Worm (Caenorhabditis elegans) whole organism, L2 larva: ENCODE data around the gene B0303.14.

Experiments used
- C34F6.9 ChIP-seq: fragments of 150-350 bp; optimal IDR thresholded peaks from 2 replicates; lab custom pipeline; 2014; ENCODE audit warnings: missing biosample characterization, missing genetic modification characterization
- F13H6.1 ChIP-seq: sonication (generic microtip); optimal IDR thresholded peaks from 2 replicates; lab custom pipeline; 2016; ENCODE audit warnings: missing genetic modification characterization, missing compliant biosample characterization
- R02D3.7 ChIP-seq: fragments of 150-350 bp; optimal IDR thresholded peaks from 2 replicates; lab custom pipeline; 2014; ENCODE audit warnings: missing biosample characterization, missing genetic modification characterization
- Y55F3AM.14 ChIP-seq: fragments of 200-800 bp; sonication (Bioruptor generic); optimal IDR thresholded peaks from 2 replicates; lab custom pipeline; 2018; ENCODE audit warnings: mild to moderate bottlenecking, missing genetic modification characterization, missing compliant biosample characterization
- ZK546.5 ChIP-seq: sonication (generic microtip); optimal IDR thresholded peaks from 2 replicates; lab custom pipeline; 2017; ENCODE audit warnings: missing biosample characterization, missing genetic modification characterization
- alr-1 ChIP-seq: fragments of 150-350 bp; optimal IDR thresholded peaks from 2 replicates; lab custom pipeline; 2014; ENCODE audit warnings: missing biosample characterization, missing genetic modification characterization
- aly-2 ChIP-seq: fragments of 150-350 bp; optimal IDR thresholded peaks from 2 replicates; lab custom pipeline; 2014; ENCODE audit warnings: missing biosample characterization, missing genetic modification characterization
- ama-1 ChIP-seq: fragments of 150-350 bp; optimal IDR thresholded peaks from 2 replicates; lab custom pipeline; 2018; ENCODE audit warnings: inconsistent platforms
- blmp-1 ChIP-seq: sonication (generic microtip); optimal IDR thresholded peaks from 2 replicates; lab custom pipeline; 2017; ENCODE audit warnings: missing genetic modification characterization, mild to moderate bottlenecking, missing compliant biosample characterization, antibody characterized with exemption, moderate library complexity; ENCODE audit not compliant: insufficient read depth
- ceh-16 ChIP-seq: fragments of 150-350 bp; optimal IDR thresholded peaks from 2 replicates; lab custom pipeline; 2014; ENCODE audit warnings: missing biosample characterization, missing genetic modification characterization
- ceh-82 ChIP-seq: fragments of 150-350 bp; optimal IDR thresholded peaks from 2 replicates; lab custom pipeline; 2014; ENCODE audit warnings: missing biosample characterization, missing genetic modification characterization
- crh-2 ChIP-seq: sonication (generic microtip); optimal IDR thresholded peaks from 2 replicates; lab custom pipeline; 2017; ENCODE audit warnings: missing biosample characterization, missing genetic modification characterization
- dmd-4 ChIP-seq: sonication (generic microtip); optimal IDR thresholded peaks from 2 replicates; lab custom pipeline; 2017; ENCODE audit warnings: missing biosample characterization, missing genetic modification characterization
- egl-27 ChIP-seq: sonication (generic microtip); optimal IDR thresholded peaks from 3 replicates; lab custom pipeline; 2017; ENCODE audit warnings: missing biosample characterization, missing genetic modification reagents, missing genetic modification characterization
- elt-1 ChIP-seq: fragments of 150-350 bp; optimal IDR thresholded peaks from 2 replicates; lab custom pipeline; 2014; ENCODE audit warnings: missing biosample characterization, missing genetic modification characterization
- elt-3 ChIP-seq: sonication (generic microtip); optimal IDR thresholded peaks from 2 replicates; lab custom pipeline; 2017; ENCODE audit warnings: missing biosample characterization, missing genetic modification characterization
- fos-1 ChIP-seq: fragments of 150-350 bp; optimal IDR thresholded peaks from 2 replicates; lab custom pipeline; 2014; ENCODE audit warnings: missing biosample characterization, missing genetic modification characterization
- gmeb-1 ChIP-seq: fragments of 150-350 bp; optimal IDR thresholded peaks from 2 replicates; lab custom pipeline; 2014; ENCODE audit warnings: missing biosample characterization, missing genetic modification characterization
- lin-11 ChIP-seq: fragments of 150-350 bp; sonication (generic microtip); optimal IDR thresholded peaks from 2 replicates; lab custom pipeline; 2014; ENCODE audit warnings: missing biosample characterization, missing genetic modification characterization, inconsistent platforms, mixed read lengths
- lin-13 ChIP-seq: fragments of 150-350 bp; optimal IDR thresholded peaks from 2 replicates; lab custom pipeline; 2014; ENCODE audit warnings: missing biosample characterization, missing genetic modification reagents, missing genetic modification characterization
- lin-39 ChIP-seq: fragments of 150-350 bp; optimal IDR thresholded peaks from 2 replicates; lab custom pipeline; 2014; ENCODE audit warnings: missing biosample characterization, missing genetic modification reagents, missing genetic modification characterization
- lsy-2 ChIP-seq, 2 experiments: fragments of 150-350 bp in 1 of 2; sonication (generic microtip) in 1 of 2; optimal IDR thresholded peaks; 2 replicates each; lab custom pipeline; 2014 to 2017; ENCODE audit warnings: missing biosample characterization in 2 of 2, missing genetic modification characterization in 2 of 2
- mab-5 ChIP-seq: fragments of 150-350 bp; optimal IDR thresholded peaks from 2 replicates; lab custom pipeline; 2014; ENCODE audit warnings: missing biosample characterization, missing genetic modification characterization
- mbf-1 ChIP-seq: sonication (generic microtip); optimal IDR thresholded peaks from 2 replicates; lab custom pipeline; 2017; ENCODE audit warnings: missing biosample characterization, missing genetic modification characterization
- mdl-1 ChIP-seq, 2 experiments: fragments of 150-350 bp in 1 of 2; sonication (generic microtip) in 1 of 2; optimal IDR thresholded peaks; 2 replicates each; lab custom pipeline; 2017; ENCODE audit warnings: missing biosample characterization in 2 of 2, missing genetic modification characterization in 2 of 2
- nhr-10 ChIP-seq: sonication (generic microtip); optimal IDR thresholded peaks from 2 replicates; lab custom pipeline; 2017; ENCODE audit warnings: missing biosample characterization, missing genetic modification characterization
- nhr-11 ChIP-seq: fragments of 150-350 bp; optimal IDR thresholded peaks from 2 replicates; lab custom pipeline; 2014; ENCODE audit warnings: missing biosample characterization, missing genetic modification characterization
- nhr-12 ChIP-seq: fragments of 150-350 bp; optimal IDR thresholded peaks from 2 replicates; lab custom pipeline; 2014; ENCODE audit warnings: missing biosample characterization, missing genetic modification characterization
- nhr-129 ChIP-seq: fragments of 150-350 bp; optimal IDR thresholded peaks from 2 replicates; lab custom pipeline; 2014; ENCODE audit warnings: missing biosample characterization, missing genetic modification characterization
- nhr-21 ChIP-seq: fragments of 150-350 bp; optimal IDR thresholded peaks from 2 replicates; lab custom pipeline; 2014; ENCODE audit warnings: missing biosample characterization, missing genetic modification characterization
- nhr-23 ChIP-seq: fragments of 150-350 bp; optimal IDR thresholded peaks from 2 replicates; lab custom pipeline; 2014; ENCODE audit warnings: missing biosample characterization, missing genetic modification reagents, missing genetic modification characterization
- nhr-237 ChIP-seq: fragments of 150-350 bp; optimal IDR thresholded peaks from 2 replicates; lab custom pipeline; 2014; ENCODE audit warnings: missing biosample characterization, missing genetic modification characterization
- nhr-25 ChIP-seq: fragments of 150-350 bp; sonication (generic microtip); optimal IDR thresholded peaks from 3 replicates; lab custom pipeline; 2014; ENCODE audit warnings: missing biosample characterization, missing genetic modification characterization
- nhr-6 ChIP-seq: fragments of 150-350 bp; optimal IDR thresholded peaks from 2 replicates; lab custom pipeline; 2014; ENCODE audit warnings: missing biosample characterization, missing genetic modification characterization
- nhr-77 ChIP-seq: fragments of 150-350 bp; optimal IDR thresholded peaks from 2 replicates; lab custom pipeline; 2014; ENCODE audit warnings: missing biosample characterization, missing genetic modification characterization
- peb-1 ChIP-seq: fragments of 150-350 bp; optimal IDR thresholded peaks from 2 replicates; lab custom pipeline; 2014; ENCODE audit warnings: missing biosample characterization, missing genetic modification characterization
- sem-4 ChIP-seq: fragments of 150-350 bp; optimal IDR thresholded peaks from 2 replicates; lab custom pipeline; 2014; ENCODE audit warnings: missing biosample characterization, missing genetic modification reagents, missing genetic modification characterization
- skn-1 ChIP-seq: sonication (generic microtip); optimal IDR thresholded peaks from 2 replicates; lab custom pipeline; 2017; ENCODE audit warnings: missing biosample characterization, missing genetic modification characterization
- sma-3 ChIP-seq: sonication (generic microtip); optimal IDR thresholded peaks from 2 replicates; lab custom pipeline; 2016; ENCODE audit warnings: missing genetic modification reagents, missing genetic modification characterization, missing compliant biosample characterization
- sma-9 ChIP-seq, 2 experiments: fragments of 150-350 bp in 1 of 2; sonication (generic microtip) in 1 of 2; optimal IDR thresholded peaks; 2 replicates each; lab custom pipeline; 2014 to 2016; ENCODE audit warnings: missing genetic modification characterization in 2 of 2, mild to moderate bottlenecking in 1 of 2, missing biosample characterization in 1 of 2, missing compliant biosample characterization in 1 of 2, missing genetic modification reagents in 1 of 2, moderate library complexity in 1 of 2
- snpc-4 ChIP-seq: fragments of 150-350 bp; optimal IDR thresholded peaks from 2 replicates; lab custom pipeline; 2014; ENCODE audit warnings: missing biosample characterization, missing genetic modification characterization
- unc-39 ChIP-seq: fragments of 150-350 bp; optimal IDR thresholded peaks from 2 replicates; lab custom pipeline; 2014; ENCODE audit warnings: missing biosample characterization, missing genetic modification characterization
- unc-55 ChIP-seq: fragments of 150-350 bp; sonication (generic microtip); optimal IDR thresholded peaks from 3 replicates; lab custom pipeline; 2014; ENCODE audit warnings: missing biosample characterization, missing genetic modification reagents, missing genetic modification characterization
- unc-62 ChIP-seq: fragments of 150-350 bp; optimal IDR thresholded peaks from 2 replicates; lab custom pipeline; 2014; ENCODE audit warnings: missing biosample characterization, missing genetic modification reagents, missing genetic modification characterization
- zag-1 ChIP-seq: fragments of 150-350 bp; optimal IDR thresholded peaks from 2 replicates; lab custom pipeline; 2014; ENCODE audit warnings: missing biosample characterization, missing genetic modification characterization
- ztf-1 ChIP-seq: fragments of 200-800 bp; sonication (Bioruptor generic); conservative IDR thresholded peaks from 2 replicates; pipeline ENCODE4 v1.3.6; 2022; ENCODE audit warnings: missing genetic modification characterization, missing compliant biosample characterization
- ztf-11 ChIP-seq: sonication (generic microtip); optimal IDR thresholded peaks from 2 replicates; lab custom pipeline; 2017; ENCODE audit warnings: missing biosample characterization, missing genetic modification characterization
- ztf-4 ChIP-seq: fragments of 150-350 bp; optimal IDR thresholded peaks from 2 replicates; lab custom pipeline; 2014; ENCODE audit warnings: missing biosample characterization, missing genetic modification characterization

Gene B0303.14

ce11 chrIII:8741955-8742354 is 26.0 kb upstream of the B0303.14 start:
- TF ChIP-seq nhr-12 (tag; lab: Kevin White, UChicago), result no peak
- no peak for TF ChIP-seq nhr-10 (tag; lab: Kevin White, UChicago)

DNA sequence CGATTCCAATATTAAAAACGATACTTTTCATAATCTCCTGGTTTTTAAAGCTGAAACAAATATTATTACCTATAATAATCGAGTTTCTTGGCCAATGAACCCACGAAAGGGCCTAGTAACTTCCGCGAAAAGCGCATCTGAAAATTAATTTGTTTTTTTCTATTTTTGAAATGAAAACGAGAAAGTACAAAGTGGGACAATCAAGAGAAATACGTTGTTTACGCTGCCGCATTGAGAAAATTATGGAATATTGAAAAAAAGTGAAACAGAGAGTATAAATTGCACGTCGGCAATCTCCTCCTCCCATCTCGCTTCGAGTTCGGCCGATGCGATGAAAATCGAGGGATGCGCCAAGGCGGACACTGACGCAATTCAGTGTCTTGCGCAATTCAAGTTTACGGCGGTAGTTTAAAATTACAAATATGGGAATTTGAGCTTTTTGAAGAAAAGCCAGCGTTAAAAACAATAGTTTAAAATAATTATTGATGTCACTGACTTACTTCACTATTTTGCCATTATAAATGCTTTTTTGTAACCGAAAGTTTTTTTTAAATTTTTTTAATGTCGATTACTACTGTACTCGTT is 25.4 kb upstream of the B0303.14 start, which contains the start of gene pdhk-2:
pdhk-2 (minus strand) TSS at position 137 of the 585 bp plus-strand sequence.
- peak; percentile 90 for TF ChIP-seq ztf-4 (tag; lab: Kevin White, UChicago)
- TF ChIP-seq Y55F3AM.14, result peak; percentile 65
- peak; percentile 89 for TF ChIP-seq fos-1 (tag; lab: Kevin White, UChicago)
- peak; percentile 85 for TF ChIP-seq nhr-77 (tag; lab: Kevin White, UChicago)
- TF ChIP-seq nhr-129, result peak; percentile 92
- no peak for TF ChIP-seq unc-39 (tag; lab: Kevin White, UChicago)
- peak; percentile 89 for TF ChIP-seq nhr-21
- peak; percentile 43 for TF ChIP-seq ztf-11
- peak; percentile 90 for TF ChIP-seq sem-4
- TF ChIP-seq nhr-23 (tag; lab: Kevin White, UChicago), result no peak
- peak; percentile 91 for TF ChIP-seq zag-1 (tag; lab: Kevin White, UChicago)
- TF ChIP-seq lsy-2 (tag; optimal IDR thresholded peaks at IDR 0.05; lab: Kevin White, UChicago), result peak; percentile 92 to 96
- TF ChIP-seq nhr-25 (tag; lab: Kevin White, UChicago), result peak; percentile 93
- peak; percentile 92 for TF ChIP-seq ceh-16
- TF ChIP-seq lin-11, result peak; percentile 92
- TF ChIP-seq lin-13 (GFP tag; lab: Kevin White, UChicago), result peak; percentile 92
- no peak for TF ChIP-seq aly-2 (tag; lab: Kevin White, UChicago)
- TF ChIP-seq C34F6.9 (tag; lab: Kevin White, UChicago), result peak; percentile 98
- peak; percentile 99 for TF ChIP-seq gmeb-1 (tag; lab: Kevin White, UChicago)
- peak; percentile 99 for TF ChIP-seq unc-55
- TF ChIP-seq mbf-1 (tag; lab: Kevin White, UChicago), result no peak
- TF ChIP-seq nhr-6, result peak; percentile 75
- peak; percentile 87 for TF ChIP-seq egl-27 (tag; lab: Kevin White, UChicago)
- TF ChIP-seq elt-1 (tag; lab: Kevin White, UChicago), result no peak
- TF ChIP-seq peb-1 (tag; lab: Kevin White, UChicago), result no peak
- TF ChIP-seq dmd-4, result no peak
- peak in 1 of 2 experiments; percentile 66 for TF ChIP-seq mdl-1 (tag; optimal IDR thresholded peaks at IDR 0.05; lab: Kevin White, UChicago)
- peak; percentile 57 for TF ChIP-seq unc-62 (GFP tag; lab: Kevin White, UChicago)
- peak; percentile 77 for TF ChIP-seq ceh-82
- no peak for TF ChIP-seq elt-3 (tag; lab: Kevin White, UChicago)
- peak; percentile 71 for TF ChIP-seq R02D3.7
- TF ChIP-seq mab-5 (tag; lab: Kevin White, UChicago), result peak; percentile 92
- peak; percentile 75 for TF ChIP-seq nhr-10 (tag; lab: Kevin White, UChicago)
- peak; percentile 47 for TF ChIP-seq blmp-1 (tag; lab: Kevin White, UChicago)
- TF ChIP-seq alr-1, result no peak
- TF ChIP-seq ztf-1, result no peak
- TF ChIP-seq nhr-237 (tag; lab: Kevin White, UChicago), result no peak
- peak; percentile 8 for TF ChIP-seq nhr-12 (tag; lab: Kevin White, UChicago)
- peak; percentile 61 for TF ChIP-seq snpc-4 (tag; lab: Kevin White, UChicago)
- peak; percentile 95 for TF ChIP-seq crh-2
- TF ChIP-seq skn-1 (tag; lab: Kevin White, UChicago), result no peak
- peak; percentile 95 for TF ChIP-seq sma-9 (GFP tag; optimal IDR thresholded peaks at IDR 0.05; lab: Kevin White, UChicago)
- TF ChIP-seq sma-9 (tag; optimal IDR thresholded peaks at IDR 0.05; lab: Kevin White, UChicago), result no peak
- peak; percentile 64 for TF ChIP-seq ZK546.5 (tag; lab: Kevin White, UChicago)
- TF ChIP-seq F13H6.1 (tag; lab: Kevin White, UChicago), result peak; percentile 94
- TF ChIP-seq lin-39 (tag; lab: Kevin White, UChicago), result no peak
- peak; percentile 93 for TF ChIP-seq sma-3 (GFP tag; lab: Kevin White, UChicago)
- no peak for TF ChIP-seq nhr-11 (tag; lab: Kevin White, UChicago)
- TF ChIP-seq ama-1, result peak; percentile 45
